Worm (Caenorhabditis elegans) whole organism, mixed stage, embryonic: ENCODE data around the gene F32D8.13.

Experiments
- elt-3 ChIP-seq: fragments of 150-350 bp; optimal IDR thresholded peaks from 2 replicates; lab custom pipeline; 2014; ENCODE audit warnings: missing biosample characterization, missing genetic modification characterization
- lin-13 ChIP-seq: fragments of 150-350 bp; optimal IDR thresholded peaks from 2 replicates; lab custom pipeline; 2014; ENCODE audit warnings: missing biosample characterization, missing genetic modification characterization
- lsy-2 ChIP-seq: fragments of 150-350 bp; optimal IDR thresholded peaks from 2 replicates; lab custom pipeline; 2014; ENCODE audit warnings: missing biosample characterization, missing genetic modification characterization
- mls-2 ChIP-seq: sonication (generic microtip); optimal IDR thresholded peaks from 2 replicates; lab custom pipeline; 2016; ENCODE audit warnings: mild to moderate bottlenecking, missing genetic modification characterization, moderate library complexity, missing compliant biosample characterization
- nhr-237 ChIP-seq: fragments of 150-350 bp; optimal IDR thresholded peaks from 2 replicates; lab custom pipeline; 2014; ENCODE audit warnings: missing biosample characterization, missing genetic modification characterization
- nhr-28 ChIP-seq: fragments of 150-350 bp; optimal IDR thresholded peaks from 2 replicates; lab custom pipeline; 2014; ENCODE audit warnings: missing biosample characterization, missing genetic modification characterization
- nhr-76 ChIP-seq: sonication (generic microtip); optimal IDR thresholded peaks from 2 replicates; lab custom pipeline; 2017; ENCODE audit warnings: missing biosample characterization, missing genetic modification characterization
- sem-2 ChIP-seq: fragments of 200-800 bp; sonication (Bioruptor generic); optimal IDR thresholded peaks from 2 replicates; lab custom pipeline; 2018; ENCODE audit warnings: mild to moderate bottlenecking, missing genetic modification characterization, missing compliant biosample characterization
- snpc-4 ChIP-seq: fragments of 150-350 bp; optimal IDR thresholded peaks from 2 replicates; lab custom pipeline; 2014; ENCODE audit warnings: missing biosample characterization, missing genetic modification characterization
- sptf-1 ChIP-seq: sonication (generic microtip); optimal IDR thresholded peaks from 2 replicates; lab custom pipeline; 2017; ENCODE audit warnings: mild to moderate bottlenecking, missing genetic modification characterization, moderate library complexity, missing compliant biosample characterization
- unc-120 ChIP-seq: sonication (generic microtip); optimal IDR thresholded peaks from 2 replicates; lab custom pipeline; 2017; ENCODE audit warnings: missing genetic modification characterization, missing compliant biosample characterization; ENCODE audit not compliant: poor library complexity, severe bottlenecking
- unc-62 ChIP-seq: fragments of 150-350 bp; optimal IDR thresholded peaks from 2 replicates; lab custom pipeline; 2014; ENCODE audit warnings: missing biosample characterization, missing genetic modification reagents, missing genetic modification characterization
- zip-8 ChIP-seq: fragments of 150-350 bp; optimal IDR thresholded peaks from 2 replicates; lab custom pipeline; 2014; ENCODE audit warnings: missing biosample characterization, missing genetic modification characterization

- no peak for TF ChIP-seq lin-13 (tag; lab: Kevin White, UChicago)
- no peak for TF ChIP-seq nhr-76 (tag; lab: Kevin White, UChicago)
- no peak for TF ChIP-seq mls-2 (tag; lab: Kevin White, UChicago)
- TF ChIP-seq sem-2 (GFP tag; lab: Kevin White, UChicago) = no peak
- no peak for TF ChIP-seq sptf-1 (tag; lab: Kevin White, UChicago)
- no peak for TF ChIP-seq unc-120 (tag; lab: Kevin White, UChicago)
- TF ChIP-seq snpc-4 = no peak
- TF ChIP-seq nhr-237 (tag; lab: Kevin White, UChicago) = no peak
- TF ChIP-seq nhr-28 (tag; lab: Kevin White, UChicago) = no peak
- TF ChIP-seq lsy-2 (tag; lab: Kevin White, UChicago) = no peak
- TF ChIP-seq elt-3 = no peak
- TF ChIP-seq unc-62 (GFP tag; lab: Kevin White, UChicago) = no peak
- no peak for TF ChIP-seq zip-8 (tag; lab: Kevin White, UChicago)
Measured at ce11 chrV:10890980-10891379, 5.4 kb downstream of the F32D8.13 start, which contains the start of gene F32D8.12.
